Fruit fly (Drosophila melanogaster) whole organism, wandering third instar larva: ENCODE measurements around the gene Gba1b.

ENCODE experiments used
- Abd-B ChIP-seq: fragments of >200 bp; optimal IDR thresholded peaks from 2 replicates; lab custom pipeline; 2017; ENCODE audit warnings: missing biosample characterization, missing genetic modification characterization
- CG32264 ChIP-seq: fragments of 200-800 bp; sonication (Bioruptor generic); optimal IDR thresholded peaks from 2 replicates; lab custom pipeline; 2016; ENCODE audit warnings: missing biosample characterization, missing genetic modification characterization
- CG9705 ChIP-seq: fragments of 200-800 bp; sonication (Bioruptor generic); optimal IDR thresholded peaks from 2 replicates; lab custom pipeline; 2018; ENCODE audit warnings: missing biosample characterization, mild to moderate bottlenecking, missing genetic modification characterization
- CrebA ChIP-seq: fragments of 200-800 bp; sonication (Bioruptor generic); optimal IDR thresholded peaks from 2 replicates; lab custom pipeline; 2016; ENCODE audit warnings: missing biosample characterization, mild to moderate bottlenecking, missing genetic modification characterization, borderline replicate concordance
- Dfd ChIP-seq: fragments of >200 bp; optimal IDR thresholded peaks from 2 replicates; lab custom pipeline; 2017; ENCODE audit warnings: missing biosample characterization, missing genetic modification characterization
- Dif ChIP-seq: fragments of 200-275, 200-300 bp; sonication (Bioruptor generic); optimal IDR thresholded peaks from 2 replicates; lab custom pipeline; 2018; ENCODE audit warnings: missing biosample characterization, missing genetic modification characterization; ENCODE audit not compliant: partially characterized antibody
- GATAd ChIP-seq: sonication (Bioruptor generic); optimal IDR thresholded peaks from 2 replicates; lab custom pipeline; 2016; ENCODE audit warnings: missing biosample characterization, missing genetic modification characterization
- HLH106 ChIP-seq: fragments of 200-800 bp; optimal IDR thresholded peaks from 3 replicates; lab custom pipeline; 2019; ENCODE audit warnings: missing biosample characterization, mild to moderate bottlenecking, missing genetic modification characterization, moderate library complexity
- Hnf4 ChIP-seq: fragments of 200-800 bp; sonication (Bioruptor generic); optimal IDR thresholded peaks from 2 replicates; lab custom pipeline; 2016; ENCODE audit warnings: missing biosample characterization, mild to moderate bottlenecking, missing genetic modification characterization
- Hr78 ChIP-seq: fragments of >200 bp; optimal IDR thresholded peaks from 2 replicates; lab custom pipeline; 2017; ENCODE audit warnings: missing biosample characterization, missing genetic modification characterization
- Hr83 ChIP-seq: fragments of 200-300 bp; sonication (Bioruptor generic); optimal IDR thresholded peaks from 2 replicates; lab custom pipeline; 2016; ENCODE audit warnings: missing biosample characterization, mild to moderate bottlenecking, missing genetic modification characterization, moderate library complexity; ENCODE audit not compliant: poor library complexity, severe bottlenecking
- Jra ChIP-seq: sonication (Bioruptor generic); optimal IDR thresholded peaks from 2 replicates; lab custom pipeline; 2016; ENCODE audit warnings: missing biosample characterization, missing genetic modification characterization
- Mio ChIP-seq: sonication (Bioruptor generic); optimal IDR thresholded peaks from 2 replicates; lab custom pipeline; 2016; ENCODE audit warnings: missing biosample characterization, missing genetic modification characterization
- Myc ChIP-seq: fragments of >200 bp; optimal IDR thresholded peaks from 2 replicates; lab custom pipeline; 2017
- N ChIP-seq: fragments of >200 bp; optimal IDR thresholded peaks from 2 replicates; lab custom pipeline; 2018; ENCODE audit warnings: missing biosample characterization, missing external identifiers, missing genetic modification characterization
- OdsH ChIP-seq: fragments of 200-800 bp; sonication (Bioruptor generic); optimal IDR thresholded peaks from 2 replicates; lab custom pipeline; 2016; ENCODE audit warnings: missing biosample characterization, mild to moderate bottlenecking, missing genetic modification characterization
- Rel ChIP-seq, 2 experiments: fragments of 200-800 bp; sonication (Bioruptor generic) in 1 of 2; optimal IDR thresholded peaks; 2 replicates in 1 of 2; 3 replicates in 1 of 2; lab custom pipeline; 2016 to 2019; ENCODE audit warnings: mild to moderate bottlenecking in 2 of 2, missing biosample characterization in 2 of 2, missing genetic modification characterization in 2 of 2, moderate library complexity in 1 of 2
- Sp1 ChIP-seq: fragments of 200-800 bp; sonication (Bioruptor generic); optimal IDR thresholded peaks from 3 replicates; lab custom pipeline; 2019; ENCODE audit warnings: missing biosample characterization, mild to moderate bottlenecking, missing genetic modification characterization, moderate library complexity
- Vsx2 ChIP-seq: fragments of 200-300, 225-300 bp; sonication (Bioruptor generic); optimal IDR thresholded peaks from 2 replicates; lab custom pipeline; 2018; ENCODE audit warnings: missing biosample characterization, missing genetic modification characterization; ENCODE audit not compliant: partially characterized antibody
- br ChIP-seq: fragments of 200-800 bp; sonication (Bioruptor generic); optimal IDR thresholded peaks from 2 replicates; lab custom pipeline; 2016; ENCODE audit warnings: missing biosample characterization, missing genetic modification characterization
- brk ChIP-seq: fragments of 200-800 bp; sonication (Bioruptor generic); optimal IDR thresholded peaks from 2 replicates; lab custom pipeline; 2016; ENCODE audit warnings: missing biosample characterization, mild to moderate bottlenecking, missing genetic modification characterization
- dl ChIP-seq, 2 experiments: fragments of 175-275, 200-275 bp in 1 of 2; fragments of 200-275 bp in 1 of 2; sonication (Bioruptor generic); optimal IDR thresholded peaks; lab custom pipeline; 2018; ENCODE audit warnings: mild to moderate bottlenecking in 2 of 2, missing biosample characterization in 2 of 2, missing genetic modification characterization in 2 of 2, moderate library complexity in 2 of 2; ENCODE audit not compliant: partially characterized antibody in 2 of 2, insufficient read depth in 1 of 2
- dmrt93B ChIP-seq: fragments of 200-800 bp; sonication (Bioruptor generic); optimal IDR thresholded peaks from 2 replicates; lab custom pipeline; 2018; ENCODE audit warnings: missing biosample characterization, mild to moderate bottlenecking, missing genetic modification characterization
- dsf ChIP-seq: sonication (Bioruptor generic); optimal IDR thresholded peaks from 2 replicates; lab custom pipeline; 2016; ENCODE audit warnings: missing biosample characterization, missing genetic modification characterization, borderline replicate concordance
- ey ChIP-seq: fragments of 200-800 bp; sonication (Bioruptor generic); optimal IDR thresholded peaks from 2 replicates; lab custom pipeline; 2016; ENCODE audit warnings: missing biosample characterization, missing genetic modification characterization
- foxo ChIP-seq, 2 experiments: fragments of 200-800 bp; sonication (Bioruptor generic); optimal IDR thresholded peaks; 2 replicates in 1 of 2; 3 replicates in 1 of 2; lab custom pipeline; 2016 to 2017; ENCODE audit warnings: missing biosample characterization in 2 of 2, missing genetic modification characterization in 2 of 2
- fru ChIP-seq: fragments of 200-800 bp; sonication (Bioruptor generic); optimal IDR thresholded peaks from 3 replicates; lab custom pipeline; 2016; ENCODE audit warnings: missing biosample characterization, mild to moderate bottlenecking, missing genetic modification characterization
- h ChIP-seq: fragments of 200-800 bp; sonication (Bioruptor generic); optimal IDR thresholded peaks from 3 replicates; lab custom pipeline; 2016; ENCODE audit warnings: missing biosample characterization, mild to moderate bottlenecking, missing genetic modification characterization
- jim ChIP-seq: fragments of 175-275, 200-325 bp; sonication (Bioruptor generic); optimal IDR thresholded peaks from 2 replicates; lab custom pipeline; 2016; ENCODE audit warnings: missing biosample characterization, mild to moderate bottlenecking, missing genetic modification characterization
- lola ChIP-seq: fragments of >200 bp; optimal IDR thresholded peaks from 2 replicates; lab custom pipeline; 2017; ENCODE audit warnings: missing biosample characterization, missing genetic modification characterization
- pan ChIP-seq: fragments of >200 bp; optimal IDR thresholded peaks from 2 replicates; lab custom pipeline; 2017
- psq ChIP-seq: fragments of 200-800 bp; sonication (Bioruptor generic); optimal IDR thresholded peaks from 3 replicates; lab custom pipeline; 2017; ENCODE audit warnings: missing biosample characterization, mild to moderate bottlenecking, missing genetic modification characterization, moderate library complexity
- rgr ChIP-seq: fragments of 200-800 bp; sonication (Bioruptor generic); optimal IDR thresholded peaks from 3 replicates; lab custom pipeline; 2016; ENCODE audit warnings: missing biosample characterization, mild to moderate bottlenecking, missing genetic modification characterization
- sage ChIP-seq: fragments of 200-800 bp; sonication (Bioruptor generic); optimal IDR thresholded peaks from 2 replicates; lab custom pipeline; 2016; ENCODE audit warnings: missing biosample characterization, mild to moderate bottlenecking, missing genetic modification characterization
- sv ChIP-seq: fragments of 200-800 bp; sonication (Bioruptor generic); optimal IDR thresholded peaks from 3 replicates; lab custom pipeline; 2016; ENCODE audit warnings: missing biosample characterization, missing genetic modification characterization
- tai ChIP-seq: sonication (Bioruptor generic); optimal IDR thresholded peaks from 2 replicates; lab custom pipeline; 2016; ENCODE audit warnings: missing biosample characterization, missing genetic modification characterization
- usp ChIP-seq: fragments of >200 bp; optimal IDR thresholded peaks from 2 replicates; lab custom pipeline; 2017; ENCODE audit warnings: missing biosample characterization, missing genetic modification characterization
- woc ChIP-seq: sonication (Bioruptor generic); optimal IDR thresholded peaks from 2 replicates; lab custom pipeline; 2016; ENCODE audit warnings: missing biosample characterization, mild to moderate bottlenecking, missing genetic modification characterization

The Gba1b gene

dm6 chr3R:23724843-23725506 is 20.4 kb downstream of the Gba1b start (continued):
- TF ChIP-seq dsf (GFP tag; lab: Kevin White, UChicago) (no peak), Abd-B (GFP tag; lab: Kevin White, UChicago) (no peak), woc (GFP tag; lab: Kevin White, UChicago) (no peak), Mio (no peak)

DNA sequence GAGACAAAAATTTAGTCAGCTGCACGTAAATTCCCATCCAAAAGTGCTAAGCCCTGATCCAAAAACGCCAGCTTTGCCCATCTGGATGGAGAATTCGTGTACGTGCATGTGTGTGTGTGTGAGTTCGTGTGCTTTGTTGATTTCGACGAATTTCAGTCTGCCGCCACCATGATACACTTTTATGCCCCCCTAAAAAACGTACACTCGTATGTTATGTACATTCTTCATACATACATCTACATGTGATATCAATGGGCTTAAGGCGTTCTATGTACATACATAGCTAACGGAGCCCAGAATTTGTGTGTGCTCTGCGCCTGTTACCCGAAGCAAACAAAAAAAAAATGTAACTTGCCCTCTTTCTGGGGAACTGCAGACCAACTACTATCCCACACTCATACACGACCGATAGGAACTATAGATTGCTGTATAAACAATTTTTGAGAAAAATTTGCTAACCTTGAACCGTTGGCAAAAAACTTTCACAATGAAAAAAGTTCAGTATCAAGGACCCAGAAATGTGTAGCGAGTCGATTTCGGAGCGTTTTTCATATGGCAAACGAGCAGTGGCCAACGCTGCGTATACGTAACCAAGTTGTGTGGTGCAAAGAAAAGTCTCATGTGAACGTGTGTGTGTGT is 21.2 kb downstream of the Gba1b start:
- peak; percentile 44 for TF ChIP-seq CrebA (GFP tag; lab: Kevin White, UChicago)
- TF ChIP-seq Abd-B (GFP tag; lab: Kevin White, UChicago): no peak
- TF ChIP-seq Rel (GFP tag; optimal IDR thresholded peaks at IDR 0.05; lab: Kevin White, UChicago): no peak
- peak; percentile 85 for TF ChIP-seq Rel (tag; optimal IDR thresholded peaks at IDR 0.05; lab: Kevin White, UChicago)
- TF ChIP-seq h (GFP tag; lab: Kevin White, UChicago): peak; percentile 62
- TF ChIP-seq GATAd (GFP tag; lab: Kevin White, UChicago): no peak
- TF ChIP-seq br: peak; percentile 42
- TF ChIP-seq brk (GFP tag; lab: Kevin White, UChicago): no peak
- TF ChIP-seq dmrt93B (GFP tag; lab: Kevin White, UChicago): no peak
- TF ChIP-seq Mio: no peak
- TF ChIP-seq Sp1 (GFP tag; lab: Kevin White, UChicago): peak; percentile 8
- TF ChIP-seq psq (GFP tag; lab: Kevin White, UChicago): no peak
- peak; percentile 21 for TF ChIP-seq Hr83 (GFP tag; lab: Kevin White, UChicago)
- no peak for TF ChIP-seq Myc (lab: Kevin White, UChicago)
- TF ChIP-seq Hnf4 (GFP tag; lab: Kevin White, UChicago): peak; percentile 0
- TF ChIP-seq OdsH (GFP tag; lab: Kevin White, UChicago): peak; percentile 43
- TF ChIP-seq Hr78 (GFP tag; lab: Kevin White, UChicago): no peak
- TF ChIP-seq N (GFP tag; lab: Kevin White, UChicago): no peak
- TF ChIP-seq foxo (GFP tag; optimal IDR thresholded peaks at IDR 0.05; lab: Kevin White, UChicago): no peak
- no peak for TF ChIP-seq sage (GFP tag; lab: Kevin White, UChicago)
- no peak for TF ChIP-seq fru (GFP tag; lab: Kevin White, UChicago)

DNA sequence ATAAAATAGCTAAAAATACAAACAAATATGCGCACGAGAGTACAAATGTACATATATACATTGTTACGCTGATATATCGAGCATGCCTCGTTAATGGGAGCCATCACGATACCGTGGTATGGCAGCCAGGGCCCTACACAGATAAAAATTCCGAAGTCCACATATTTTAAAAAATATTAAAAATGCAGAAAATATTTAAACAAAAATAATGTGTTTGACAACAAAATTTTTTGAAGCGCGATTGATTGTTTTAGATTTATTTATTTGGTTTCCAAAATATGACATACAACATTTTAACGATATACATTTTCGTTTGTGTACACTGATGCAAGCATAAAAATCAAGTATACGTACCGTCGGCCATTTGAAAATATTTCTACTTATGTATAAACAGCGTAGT is 22.1 kb downstream of the Gba1b start:
- no peak for TF ChIP-seq Myc (lab: Kevin White, UChicago)
- peak; percentile 57 for TF ChIP-seq Sp1 (GFP tag; lab: Kevin White, UChicago)
- no peak for TF ChIP-seq lola (GFP tag; lab: Kevin White, UChicago)
- TF ChIP-seq sv: peak; percentile 85
- TF ChIP-seq Rel (GFP tag; optimal IDR thresholded peaks at IDR 0.05; lab: Kevin White, UChicago): peak; percentile 8
- TF ChIP-seq Rel (tag; optimal IDR thresholded peaks at IDR 0.05; lab: Kevin White, UChicago): no peak
- TF ChIP-seq ey (GFP tag; lab: Kevin White, UChicago): peak; percentile 68
- TF ChIP-seq rgr (GFP tag; lab: Kevin White, UChicago): peak; percentile 82
- no peak for TF ChIP-seq CG9705
- peak; percentile 45 for TF ChIP-seq CG32264 (GFP tag; lab: Kevin White, UChicago)
- no peak for TF ChIP-seq Vsx2
- TF ChIP-seq foxo (GFP tag; optimal IDR thresholded peaks at IDR 0.05; lab: Kevin White, UChicago): peak in 1 of 2 experiments; percentile 82
- TF ChIP-seq sage (GFP tag; lab: Kevin White, UChicago): peak; percentile 48
- peak; percentile 26 for TF ChIP-seq woc (GFP tag; lab: Kevin White, UChicago)
- TF ChIP-seq HLH106: peak; percentile 54
- no peak for TF ChIP-seq Dfd (GFP tag; lab: Kevin White, UChicago)
- TF ChIP-seq OdsH (GFP tag; lab: Kevin White, UChicago): peak; percentile 83
- peak; percentile 19 for TF ChIP-seq Jra
- TF ChIP-seq dsf (GFP tag; lab: Kevin White, UChicago): no peak
- peak; percentile 83 for TF ChIP-seq h (GFP tag; lab: Kevin White, UChicago)
- peak; percentile 58 for TF ChIP-seq psq (GFP tag; lab: Kevin White, UChicago)
- no peak for TF ChIP-seq dl (GFP tag; optimal IDR thresholded peaks at IDR 0.05; lab: Kevin White, UChicago; ENCODE audit: insufficient read depth in 1 of 2, partially characterized antibody in 2 of 2)
- peak; percentile 55 for TF ChIP-seq Hnf4 (GFP tag; lab: Kevin White, UChicago)
- TF ChIP-seq fru (GFP tag; lab: Kevin White, UChicago): peak; percentile 81
- no peak for TF ChIP-seq Hr83 (GFP tag; lab: Kevin White, UChicago)
- TF ChIP-seq Abd-B (GFP tag; lab: Kevin White, UChicago): no peak
- TF ChIP-seq GATAd (GFP tag; lab: Kevin White, UChicago): no peak
- TF ChIP-seq Hr78 (GFP tag; lab: Kevin White, UChicago): no peak
- TF ChIP-seq brk (GFP tag; lab: Kevin White, UChicago): peak; percentile 55
- no peak for TF ChIP-seq usp (GFP tag; lab: Kevin White, UChicago)
- TF ChIP-seq tai (GFP tag; lab: Kevin White, UChicago): no peak
- TF ChIP-seq Mio: no peak
- no peak for TF ChIP-seq Dif
- no peak for TF ChIP-seq jim (GFP tag; lab: Kevin White, UChicago)
- no peak for TF ChIP-seq pan (lab: Kevin White, UChicago)
- TF ChIP-seq dmrt93B (GFP tag; lab: Kevin White, UChicago): peak; percentile 8
- no peak for TF ChIP-seq N (GFP tag; lab: Kevin White, UChicago)
- no peak for TF ChIP-seq CrebA (GFP tag; lab: Kevin White, UChicago)
- peak; percentile 71 for TF ChIP-seq br
